Worm (Caenorhabditis elegans) whole organism, L1 larva: ENCODE data around the gene srw-9.

ENCODE experiments used
- C04F5.9 ChIP-seq: sonication (generic microtip); optimal IDR thresholded peaks from 2 replicates; lab custom pipeline; 2016; ENCODE audit warnings: missing genetic modification characterization, missing compliant biosample characterization
- aly-2 ChIP-seq: fragments of 150-350 bp; optimal IDR thresholded peaks from 2 replicates; lab custom pipeline; 2014; ENCODE audit warnings: missing biosample characterization, missing genetic modification characterization
- ama-1 ChIP-seq: fragments of 150-350 bp; optimal IDR thresholded peaks from 2 replicates; lab custom pipeline; 2014
- ceh-63 ChIP-seq: fragments of 200-800 bp; sonication (Bioruptor generic); optimal IDR thresholded peaks from 2 replicates; lab custom pipeline; 2018; ENCODE audit warnings: mild to moderate bottlenecking, missing genetic modification characterization, missing compliant biosample characterization
- ceh-82 ChIP-seq, 3 experiments: fragments of 150-350 bp in 1 of 3; sonication (generic microtip) in 2 of 3; optimal IDR thresholded peaks; 2 replicates each; lab custom pipeline; 2014 to 2017; ENCODE audit warnings: missing biosample characterization in 3 of 3, missing genetic modification characterization in 3 of 3
- dpl-1 ChIP-seq, 3 experiments: fragments of 150-350 bp in 2 of 3; sonication (generic microtip) in 1 of 3; optimal IDR thresholded peaks; 2 replicates each; lab custom pipeline; 2014 to 2017; ENCODE audit warnings: missing biosample characterization in 3 of 3, missing genetic modification characterization in 3 of 3, missing genetic modification reagents in 3 of 3
- efl-1 ChIP-seq, 4 experiments: fragments of 150-350 bp; optimal IDR thresholded peaks in 3 of 4; peaks in 1 of 4; 1 replicate in 1 of 4; 2 replicates in 3 of 4; lab custom pipeline; 2014; ENCODE audit warnings: missing biosample characterization in 2 of 4, missing genetic modification characterization in 2 of 4, missing genetic modification reagents in 2 of 4
- egl-13 ChIP-seq: sonication (generic microtip); optimal IDR thresholded peaks from 2 replicates; lab custom pipeline; 2016; ENCODE audit warnings: missing genotype, missing genetic modification reagents, missing genetic modification characterization, missing compliant biosample characterization
- elt-3 ChIP-seq, 6 experiments: fragments of 150-350 bp in 1 of 6; sonication (generic microtip); optimal IDR thresholded peaks; 2 replicates each; lab custom pipeline; 2017 to 2018; ENCODE audit warnings: missing biosample characterization in 6 of 6, missing genetic modification characterization in 6 of 6, inconsistent platforms in 1 of 6
- fkh-10 ChIP-seq: sonication (generic microtip); optimal IDR thresholded peaks from 2 replicates; lab custom pipeline; 2017; ENCODE audit warnings: missing biosample characterization, missing genetic modification reagents, missing genetic modification characterization
- fkh-8 ChIP-seq: sonication (generic microtip); optimal IDR thresholded peaks from 2 replicates; lab custom pipeline; 2016; ENCODE audit warnings: mild to moderate bottlenecking, missing genetic modification characterization, missing compliant biosample characterization
- irx-1 ChIP-seq: sonication (generic microtip); optimal IDR thresholded peaks from 2 replicates; lab custom pipeline; 2016; ENCODE audit warnings: missing genetic modification characterization, missing compliant biosample characterization
- lin-15B ChIP-seq: fragments of 150-350 bp; sonication (generic microtip); optimal IDR thresholded peaks from 3 replicates; lab custom pipeline; 2014; ENCODE audit warnings: missing biosample characterization, missing genetic modification characterization
- lin-35 ChIP-seq, 2 experiments: fragments of 150-350 bp; optimal IDR thresholded peaks; 2 replicates each; lab custom pipeline; 2014; ENCODE audit warnings: missing biosample characterization in 2 of 2, missing genetic modification characterization in 2 of 2, missing genetic modification reagents in 2 of 2
- lin-39 ChIP-seq: fragments of 150-350 bp; optimal IDR thresholded peaks from 2 replicates; lab custom pipeline; 2014; ENCODE audit warnings: missing biosample characterization, missing genetic modification reagents, missing genetic modification characterization
- lsy-2 ChIP-seq, 2 experiments: fragments of 150-350 bp; optimal IDR thresholded peaks; 2 replicates each; lab custom pipeline; 2014; ENCODE audit warnings: missing biosample characterization in 2 of 2, missing genetic modification characterization in 2 of 2
- mab-9 ChIP-seq: fragments of 200-800 bp; sonication (Bioruptor generic); IDR thresholded peaks from 2 replicates; pipeline ENCODE4 v1.3.6; 2022; ENCODE audit warnings: missing genetic modification reagents, missing genetic modification characterization, missing compliant biosample characterization
- mef-2 ChIP-seq: fragments of 150-350 bp; optimal IDR thresholded peaks from 2 replicates; lab custom pipeline; 2014; ENCODE audit warnings: missing biosample characterization, missing genetic modification characterization
- mep-1 ChIP-seq: fragments of 150-350 bp; optimal IDR thresholded peaks from 2 replicates; lab custom pipeline; 2014; ENCODE audit warnings: missing biosample characterization, missing genetic modification characterization
- nhr-11 ChIP-seq: fragments of 150-350 bp; optimal IDR thresholded peaks from 2 replicates; lab custom pipeline; 2014; ENCODE audit warnings: missing biosample characterization, missing genetic modification characterization
- nhr-19 ChIP-seq: fragments of 200-800 bp; sonication (Bioruptor generic); conservative IDR thresholded peaks from 2 replicates; pipeline ENCODE4 v1.3.6; 2022; ENCODE audit warnings: missing genetic modification characterization, missing compliant biosample characterization
- nhr-237 ChIP-seq: fragments of 150-350 bp; optimal IDR thresholded peaks from 2 replicates; lab custom pipeline; 2014; ENCODE audit warnings: missing biosample characterization, missing genetic modification characterization
- nhr-47 ChIP-seq: sonication (generic microtip); optimal IDR thresholded peaks from 2 replicates; lab custom pipeline; 2016; ENCODE audit warnings: mild to moderate bottlenecking, missing genetic modification characterization, moderate library complexity, missing compliant biosample characterization
- nhr-71 ChIP-seq: sonication (generic microtip); optimal IDR thresholded peaks from 2 replicates; lab custom pipeline; 2016; ENCODE audit warnings: mild to moderate bottlenecking, missing genetic modification characterization, moderate library complexity, missing compliant biosample characterization
- nhr-77 ChIP-seq: fragments of 150-350 bp; optimal IDR thresholded peaks from 2 replicates; lab custom pipeline; 2014; ENCODE audit warnings: missing biosample characterization, missing genetic modification characterization
- nhr-84 ChIP-seq: sonication (generic microtip); optimal IDR thresholded peaks from 2 replicates; lab custom pipeline; 2017; ENCODE audit warnings: missing biosample characterization, missing genetic modification characterization
- nhr-85 ChIP-seq: sonication (generic microtip); peaks from one replicate; lab custom pipeline; 2016; ENCODE audit warnings: missing genetic modification characterization, inconsistent platforms, missing compliant biosample characterization
- nhr-90 ChIP-seq: sonication (generic microtip); optimal IDR thresholded peaks from 2 replicates; lab custom pipeline; 2016; ENCODE audit warnings: mild to moderate bottlenecking, missing genetic modification characterization, missing compliant biosample characterization; ENCODE audit not compliant: poor library complexity
- pax-3 ChIP-seq: fragments of 200-800 bp; sonication (Bioruptor generic); optimal IDR thresholded peaks from 2 replicates; lab custom pipeline; 2018; ENCODE audit warnings: mild to moderate bottlenecking, missing genetic modification characterization, moderate library complexity, missing compliant biosample characterization
- rnt-1 ChIP-seq: sonication (generic microtip); optimal IDR thresholded peaks from 2 replicates; lab custom pipeline; 2016; ENCODE audit warnings: mild to moderate bottlenecking, missing genetic modification characterization, moderate library complexity, missing compliant biosample characterization
- sox-4 ChIP-seq: sonication (generic microtip); optimal IDR thresholded peaks from 2 replicates; lab custom pipeline; 2016; ENCODE audit warnings: missing genetic modification characterization, missing compliant biosample characterization
- swsn-7 ChIP-seq: sonication (generic microtip); optimal IDR thresholded peaks from 2 replicates; lab custom pipeline; 2016; ENCODE audit warnings: missing genetic modification characterization, missing compliant biosample characterization
- tlp-1 ChIP-seq: fragments of 150-350 bp; optimal IDR thresholded peaks from 2 replicates; lab custom pipeline; 2014; ENCODE audit warnings: missing biosample characterization, missing genetic modification characterization
- unc-98 ChIP-seq: fragments of 200-800 bp; sonication (Bioruptor generic); IDR thresholded peaks from 2 replicates; pipeline ENCODE4 v1.3.6; 2022; ENCODE audit warnings: missing genetic modification characterization, missing compliant biosample characterization
- zip-4 ChIP-seq: fragments of 200-800 bp; sonication (Bioruptor generic); optimal IDR thresholded peaks from 2 replicates; lab custom pipeline; 2018; ENCODE audit warnings: mild to moderate bottlenecking, missing genetic modification characterization, moderate library complexity, missing compliant biosample characterization

Gene srw-9

DNA sequence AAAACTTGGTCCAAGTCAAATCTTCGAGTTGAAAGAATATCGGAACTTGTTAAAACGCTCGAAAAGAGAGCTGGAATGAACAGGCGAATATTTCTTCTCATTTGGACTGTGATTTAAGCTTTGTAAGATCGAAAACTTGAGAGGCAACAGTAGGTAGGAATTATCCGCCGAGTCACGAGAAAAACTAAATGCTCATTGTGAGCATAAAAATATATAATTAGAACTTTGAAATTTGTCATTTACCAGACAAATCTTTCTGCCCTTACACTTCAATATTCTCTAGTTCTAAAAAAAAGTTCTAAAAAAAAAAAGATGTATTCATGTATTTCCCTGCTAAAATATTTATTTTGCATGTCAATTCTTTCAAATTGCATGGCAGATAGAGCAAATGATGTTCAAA lies 6.8 kb downstream of the srw-9 start, which contains the start of the genes irld-19 and irld-61:
irld-19 (minus strand) TSS at position 101 of the 400 bp plus-strand sequence.
irld-61 (plus strand) TSS at position 313 of the 400 bp plus-strand sequence.
- no peak for TF ChIP-seq mab-9 (GFP tag; lab: Robert Waterston, UW)
- TF ChIP-seq lin-15B (tag; lab: Kevin White, UChicago) = no peak
- no peak for TF ChIP-seq pax-3 (tag; lab: Kevin White, UChicago)
- TF ChIP-seq unc-98 (GFP tag; lab: Robert Waterston, UW) = no peak
- no peak for TF ChIP-seq nhr-11 (tag; lab: Kevin White, UChicago)
- no peak for TF ChIP-seq mep-1 (tag; lab: Kevin White, UChicago)
- TF ChIP-seq nhr-84 = no peak
- no peak for TF ChIP-seq nhr-85 (tag; lab: Kevin White, UChicago)
- no peak for TF ChIP-seq nhr-71
- TF ChIP-seq aly-2 (tag; lab: Kevin White, UChicago) = no peak
- TF ChIP-seq lsy-2 (tag; optimal IDR thresholded peaks at IDR 0.05; lab: Kevin White, UChicago) = no peak
- no peak for TF ChIP-seq nhr-90 (tag; lab: Kevin White, UChicago)
- TF ChIP-seq swsn-7 (tag; lab: Kevin White, UChicago) = no peak

DNA sequence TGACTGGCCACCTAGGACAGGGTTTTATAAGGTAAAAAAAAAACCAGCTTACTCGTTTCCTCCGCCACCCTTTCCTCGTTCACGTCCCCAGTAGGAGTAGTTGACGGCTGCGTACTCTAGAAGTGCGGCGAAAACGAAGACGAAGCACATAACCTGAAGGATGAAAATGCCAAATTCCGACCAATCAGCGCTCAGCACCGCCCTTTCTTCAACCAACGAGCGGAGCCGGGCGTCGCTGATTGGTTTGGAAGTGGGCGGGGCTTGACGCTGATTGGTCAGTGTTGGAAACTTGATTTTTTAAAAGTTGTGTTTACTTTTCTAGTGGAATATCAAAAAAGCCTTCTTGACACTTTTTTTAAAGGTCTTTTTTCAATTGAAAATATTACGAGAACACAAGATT lies 16.3 kb downstream of the srw-9 start:
- no peak for TF ChIP-seq efl-1 (optimal IDR thresholded peaks at IDR 0.05; lab: Kevin White, UChicago)
- TF ChIP-seq efl-1 (GFP tag; optimal IDR thresholded peaks at IDR 0.05 in 1 of 2; lab: Kevin White, UChicago) = peak in 1 of 2 experiments; percentile 76
- no peak for TF ChIP-seq fkh-8 (tag; lab: Kevin White, UChicago)
- TF ChIP-seq, all 84 proteins: peak for 1

ce11 chrIII:12779676-12780337 lies 22.3 kb downstream of the srw-9 start, which contains the start of gene gab-1:
Gene gab-1, minus strand, starts transcription at chrIII:12779726.
- TF ChIP-seq pax-3 (tag; lab: Kevin White, UChicago) (no peak), nhr-77 (tag; lab: Kevin White, UChicago) (no peak), fkh-10 (GFP tag; lab: Kevin White, UChicago) (no peak), C04F5.9 (tag; lab: Kevin White, UChicago) (no peak), ama-1 (lab: Kevin White, UChicago) (no peak), efl-1 (optimal IDR thresholded peaks at IDR 0.05; lab: Kevin White, UChicago) (no peak), efl-1 (GFP tag; optimal IDR thresholded peaks at IDR 0.05 in 1 of 2; lab: Kevin White, UChicago) (no peak), zip-4 (no peak)

DNA sequence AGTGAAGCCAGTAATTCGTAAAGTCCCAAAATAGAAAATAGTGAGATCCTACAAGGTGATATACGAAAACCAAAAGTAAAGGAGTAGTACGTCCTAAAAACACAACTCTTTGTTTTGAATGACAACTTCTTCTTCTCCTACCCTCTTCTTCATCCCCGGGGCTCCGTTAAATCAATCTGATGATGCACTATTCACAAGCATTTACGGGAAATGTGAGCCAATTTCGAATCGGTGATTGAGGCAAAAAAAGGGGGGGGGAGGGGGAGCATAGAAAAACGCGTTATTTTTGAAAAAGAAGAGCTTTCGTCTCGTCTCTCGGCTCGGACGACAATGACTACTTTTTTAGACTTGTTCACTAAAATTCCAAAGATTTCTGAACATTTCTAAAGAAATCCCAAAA lies 26.4 kb downstream of the srw-9 start:
- TF ChIP-seq egl-13 (no peak), fkh-10 (GFP tag; lab: Kevin White, UChicago) (peak; percentile 82), dpl-1 (GFP tag; optimal IDR thresholded peaks at IDR 0.05; lab: Kevin White, UChicago) (no peak)

- TF ChIP-seq ceh-82 (tag; optimal IDR thresholded peaks at IDR 0.05; lab: Kevin White, UChicago) (no peak), tlp-1 (tag; lab: Kevin White, UChicago) (no peak), lin-35 (GFP tag; optimal IDR thresholded peaks at IDR 0.05; lab: Kevin White, UChicago) (no peak), nhr-47 (tag; lab: Kevin White, UChicago) (no peak), lin-39 (tag; lab: Kevin White, UChicago) (no peak), mef-2 (tag; lab: Kevin White, UChicago) (no peak), nhr-237 (tag; lab: Kevin White, UChicago) (no peak), rnt-1 (tag; lab: Kevin White, UChicago) (no peak), nhr-19 (no peak), elt-3 (tag; optimal IDR thresholded peaks at IDR 0.05; lab: Kevin White, UChicago) (no peak), ceh-63 (GFP tag; lab: Kevin White, UChicago) (no peak), irx-1 (no peak), sox-4 (tag; lab: Kevin White, UChicago) (no peak)
These were observed 27.4 kb downstream of the srw-9 start, which contains the start of gene lgc-37 for ce11 chrIII:12784854-12785253. Gene lgc-37, plus strand, starts transcription at chrIII:12785154.
